Worm (Caenorhabditis elegans): ENCODE measurements around the gene F38B6.8.

F38B6.8 gene

DNA sequence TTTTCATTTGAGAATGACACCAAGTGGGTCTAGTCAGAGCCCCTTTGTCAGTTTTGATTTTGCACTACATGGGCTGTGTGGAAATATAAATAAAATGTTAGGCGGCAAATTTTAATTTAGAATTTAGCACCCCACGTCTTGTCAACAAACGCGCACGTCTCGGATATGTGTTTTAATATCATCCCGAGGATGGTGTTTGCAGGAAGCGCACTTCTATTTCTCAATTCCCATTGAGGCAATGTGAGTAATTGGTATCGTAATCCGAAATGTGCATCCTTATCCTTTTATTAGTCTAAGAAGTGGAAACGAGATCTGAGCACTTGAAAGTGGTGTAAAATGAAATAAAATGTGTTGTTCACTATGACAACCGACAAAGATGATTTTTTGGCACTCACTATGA is 5.2 kb upstream of the F38B6.8 start:
- TF ChIP-seq unc-62 (GFP tag; optimal IDR thresholded peaks at IDR 0.05) = no peak

DNA sequence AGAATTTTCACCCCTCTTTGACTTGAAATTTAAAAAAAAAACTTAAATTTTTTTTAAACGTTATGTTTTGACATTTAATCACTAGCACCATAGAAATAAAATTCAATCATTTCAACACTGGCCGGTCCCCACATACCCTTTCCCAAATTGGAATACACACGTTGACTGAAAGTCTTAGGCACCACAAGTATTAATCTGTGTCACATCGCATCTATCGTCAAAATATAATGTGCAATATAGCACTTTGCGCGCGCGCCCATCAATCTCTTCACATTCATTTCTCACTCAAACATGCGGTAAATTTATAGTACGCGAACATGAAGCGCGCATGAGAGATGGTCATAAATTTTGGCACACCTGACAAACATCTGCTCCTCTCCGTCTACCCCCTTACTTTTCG is 4.8 kb upstream of the F38B6.8 start:
- TF ChIP-seq unc-62 (GFP tag; optimal IDR thresholded peaks at IDR 0.05) = no peak

DNA sequence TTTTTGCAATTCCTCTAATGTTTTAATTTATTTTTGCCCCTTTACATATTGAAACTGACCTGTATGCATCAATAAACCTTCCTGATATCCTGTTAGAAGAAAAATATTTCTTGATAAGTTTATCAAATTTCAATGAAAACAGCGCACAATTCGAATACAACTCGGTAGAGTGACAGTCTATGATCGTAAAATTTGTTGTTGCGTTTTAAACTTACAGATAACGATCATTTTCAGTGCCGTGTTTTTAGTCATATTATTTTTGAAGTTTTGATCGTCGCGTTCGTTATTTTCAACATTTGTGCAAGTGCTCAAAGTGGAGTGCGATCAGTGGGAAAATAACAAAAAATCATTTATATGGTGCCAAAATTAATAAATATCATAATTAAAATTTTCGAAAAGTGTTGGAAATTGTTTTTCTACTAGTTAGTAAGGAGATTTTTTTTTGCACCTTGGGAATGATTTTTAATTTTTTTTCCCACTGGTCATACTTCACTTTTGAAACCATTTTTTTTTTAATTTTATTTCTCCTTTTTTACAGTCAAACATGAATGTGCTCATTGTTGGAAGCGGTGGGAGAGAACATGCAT is 8.2 kb downstream of the F38B6.8 start, which contains the start of gene F38B6.4:
Gene F38B6.4, plus strand, starts transcription at position 537 of the 587 bp plus-strand sequence.
- no peak for TF ChIP-seq unc-62 (GFP tag; optimal IDR thresholded peaks at IDR 0.05)

DNA sequence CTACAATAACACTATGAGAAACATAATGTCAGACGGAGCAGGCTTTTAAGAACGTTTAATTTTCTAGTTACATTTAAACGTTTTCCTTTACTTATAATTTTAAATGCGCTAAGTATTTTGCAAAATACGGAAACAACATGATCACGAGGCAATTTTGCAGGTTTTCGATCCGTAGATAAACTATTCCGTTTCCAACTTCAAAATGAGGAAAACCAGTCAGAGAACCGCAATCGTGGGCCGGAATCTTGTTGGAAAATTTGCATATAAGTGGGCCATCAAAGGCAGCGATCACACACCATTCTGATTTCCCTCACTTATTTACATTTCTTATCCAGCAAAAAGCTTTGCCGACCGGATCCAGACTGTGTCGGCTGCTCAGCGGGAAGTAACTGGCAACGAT is 10.1 kb downstream of the F38B6.8 start, which contains the start of gene col-172:
Gene col-172, plus strand, starts transcription at position 301 of the 400 bp plus-strand sequence.
- no peak for TF ChIP-seq unc-62 (GFP tag; optimal IDR thresholded peaks at IDR 0.05)

DNA sequence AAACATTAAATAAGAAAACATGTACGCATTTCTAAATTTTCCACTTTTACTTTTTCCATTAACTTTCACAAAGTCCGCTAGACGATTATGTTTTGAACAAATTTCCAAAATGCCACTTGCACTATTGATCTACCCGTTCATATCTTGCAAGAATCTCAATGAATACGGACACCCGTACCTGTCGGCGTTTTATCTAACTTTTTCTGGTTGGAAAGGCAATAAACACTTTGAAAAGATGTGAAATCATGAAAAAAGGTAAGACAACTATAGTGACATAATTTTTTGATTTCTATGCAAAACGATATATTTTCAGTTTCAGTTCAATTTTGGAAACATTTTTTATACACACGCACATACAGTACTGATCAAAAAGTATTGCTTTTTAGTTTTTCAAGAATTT is 10.9 kb downstream of the F38B6.8 start:
- TF ChIP-seq unc-62 (GFP tag; optimal IDR thresholded peaks at IDR 0.05) = no peak

DNA sequence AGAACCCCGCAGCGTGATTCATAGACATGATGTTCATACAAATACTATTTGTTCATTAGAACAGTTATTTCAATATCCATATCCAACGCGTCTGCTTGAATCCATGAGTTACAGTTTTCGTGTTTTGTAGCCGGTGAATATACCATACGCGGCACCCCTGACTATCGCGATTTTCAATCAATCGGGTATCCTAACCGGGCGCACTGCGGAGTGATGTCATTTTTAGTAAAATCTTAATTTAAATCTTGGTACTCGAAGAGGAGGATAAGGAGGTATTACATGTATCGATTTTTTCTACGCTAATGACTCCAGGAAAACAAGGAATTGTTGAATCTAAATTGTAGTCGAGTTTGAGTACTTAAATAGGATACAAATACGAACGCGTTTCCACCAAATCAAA is 13.2 kb downstream of the F38B6.8 start:
- TF ChIP-seq unc-62 (GFP tag; optimal IDR thresholded peaks at IDR 0.05) = no peak

DNA sequence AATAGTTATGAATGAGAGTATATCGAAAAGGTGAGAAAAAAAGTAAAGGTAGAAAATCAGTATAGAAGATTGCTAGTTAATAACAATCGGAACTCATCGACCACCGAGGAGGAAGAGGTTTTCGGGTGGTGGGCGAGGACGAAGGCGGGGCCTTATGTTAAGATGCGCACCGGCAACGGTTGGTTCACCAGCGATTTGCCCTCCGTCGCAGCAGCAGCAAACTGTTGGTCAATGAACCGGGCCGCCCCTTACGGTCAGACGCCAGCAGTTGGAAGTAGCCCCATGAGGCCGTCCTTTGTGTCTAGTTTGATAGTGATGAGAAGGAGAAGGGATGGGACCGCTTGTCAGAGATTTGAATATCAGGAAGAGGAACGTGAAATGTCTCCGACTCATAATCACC is 13.7 kb downstream of the F38B6.8 start, which contains the start of gene nhr-137:
Gene nhr-137, minus strand, starts transcription at position 101 of the 400 bp plus-strand sequence.
- no peak for TF ChIP-seq unc-62 (GFP tag; optimal IDR thresholded peaks at IDR 0.05)

DNA sequence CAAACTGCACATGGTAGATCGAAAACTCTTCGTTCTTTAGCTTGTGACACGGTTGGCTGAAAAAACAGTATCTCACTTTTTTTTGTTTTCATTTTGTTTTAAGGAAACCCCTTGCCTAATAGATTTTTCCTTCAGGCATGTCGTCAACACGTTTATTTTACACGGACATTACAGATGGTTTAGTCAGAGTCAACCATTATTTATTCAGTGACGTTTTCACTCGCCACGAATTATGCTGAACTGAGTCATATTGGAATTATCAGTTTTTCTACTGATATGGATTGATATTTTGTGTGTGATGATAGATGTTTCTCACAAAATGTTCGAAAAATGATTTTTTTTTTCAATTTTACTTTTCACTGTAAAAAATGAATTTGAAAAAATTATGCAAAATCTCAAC is 15.1 kb downstream of the F38B6.8 start:
- no peak for TF ChIP-seq unc-62 (GFP tag; optimal IDR thresholded peaks at IDR 0.05)

DNA sequence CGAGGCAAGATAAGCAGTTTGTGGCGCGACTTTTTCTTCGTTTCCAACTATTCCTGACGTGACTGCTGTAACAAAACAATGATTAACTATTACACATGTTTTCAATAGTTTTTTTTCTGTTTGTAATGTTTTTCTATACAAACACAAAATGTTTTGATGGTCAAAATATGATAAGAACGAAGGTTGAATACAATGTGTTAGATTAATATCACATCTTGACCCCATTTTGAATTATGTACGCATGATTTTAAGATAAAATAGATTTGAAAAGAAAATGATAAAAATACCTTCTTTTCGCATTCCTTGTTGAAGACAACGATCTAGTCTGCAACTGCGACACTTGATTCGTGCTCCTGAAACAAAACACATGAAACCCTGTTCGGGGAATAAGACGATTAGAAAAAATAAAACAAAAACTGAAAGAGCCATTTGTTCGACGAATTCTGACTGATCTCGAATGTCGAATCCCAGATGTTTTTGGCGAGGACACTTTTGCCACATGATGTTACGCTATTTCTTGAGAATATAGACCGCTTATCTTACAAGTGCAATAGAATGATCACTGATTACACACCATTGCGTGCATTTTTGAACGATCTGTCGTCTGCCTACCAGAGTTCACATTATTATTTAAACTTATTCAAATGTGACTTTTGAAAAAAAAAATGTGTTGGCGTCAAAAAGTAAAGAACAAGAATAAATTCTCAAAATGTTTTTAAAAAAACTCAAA is 17.3 kb downstream of the F38B6.8 start:
- TF ChIP-seq unc-62 (GFP tag; optimal IDR thresholded peaks at IDR 0.05) = no peak

DNA sequence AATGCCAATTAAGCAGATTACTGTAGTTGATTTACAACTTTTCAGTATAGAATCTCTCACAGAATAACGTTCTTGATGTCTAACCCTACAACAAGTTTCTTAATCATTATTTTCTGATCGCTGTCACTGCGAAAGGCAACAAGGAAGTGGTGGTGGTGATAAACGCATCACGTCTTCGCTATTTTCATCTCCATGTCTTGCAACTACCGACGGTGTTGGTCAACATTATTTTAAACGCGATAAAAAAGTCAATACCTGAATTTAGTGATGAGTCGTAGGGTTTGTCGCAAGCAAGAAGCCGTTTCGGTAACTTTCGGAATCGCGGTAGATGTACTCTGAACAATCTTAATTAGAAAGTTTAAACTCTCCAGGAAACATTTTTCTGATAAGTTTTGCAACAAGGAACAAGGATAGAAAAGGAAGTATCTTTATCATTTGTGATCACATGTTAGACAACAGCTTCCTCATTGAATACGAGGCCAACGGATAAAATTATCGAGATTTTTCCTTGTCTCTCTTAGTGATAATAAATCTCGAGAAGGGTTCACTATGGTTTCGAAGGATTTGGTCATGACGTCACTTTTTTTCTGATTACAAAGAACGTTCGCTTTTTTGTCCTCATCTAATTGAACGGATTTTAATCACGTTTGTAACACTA is 18.7 kb downstream of the F38B6.8 start:
- TF ChIP-seq unc-62 (GFP tag; optimal IDR thresholded peaks at IDR 0.05) = no peak

DNA sequence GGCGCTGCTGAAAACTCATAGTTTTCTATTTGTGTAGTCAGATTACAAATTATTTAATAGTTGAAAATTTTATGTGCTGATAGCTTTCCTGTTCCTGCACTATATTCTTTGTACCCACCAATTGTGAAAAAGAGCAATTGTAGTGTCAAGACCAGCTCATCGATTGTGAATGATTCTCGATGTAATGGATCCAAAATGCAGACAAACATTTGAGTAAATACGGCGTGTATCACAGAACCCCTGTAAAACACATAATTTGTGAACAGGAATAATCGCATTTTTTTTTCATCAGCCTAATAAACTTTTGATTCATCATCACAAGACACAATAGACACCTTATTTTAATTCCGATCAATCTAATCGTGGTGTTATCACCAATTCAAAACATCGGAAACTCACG is 20.3 kb downstream of the F38B6.8 start:
- TF ChIP-seq unc-62 (GFP tag; optimal IDR thresholded peaks at IDR 0.05) = no peak

DNA sequence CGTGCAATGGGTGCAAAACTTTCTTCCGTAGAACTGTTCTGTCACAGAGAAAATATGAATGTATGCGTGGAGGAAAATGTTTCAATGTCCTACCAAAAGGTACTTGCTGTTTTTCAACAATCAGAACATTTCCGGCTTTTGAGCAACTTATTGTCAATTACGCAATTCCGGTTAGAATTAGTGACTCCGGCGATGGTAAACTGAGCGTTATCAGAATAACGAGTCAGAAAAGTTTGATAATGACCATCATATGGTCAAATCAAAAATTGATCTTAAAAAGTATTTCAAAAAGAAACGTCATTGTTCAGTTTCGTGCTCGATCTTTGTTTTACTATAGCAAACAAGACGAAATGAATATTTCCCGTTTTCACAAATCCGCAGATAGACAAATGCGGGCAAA is 25.8 kb downstream of the F38B6.8 start:
- no peak for TF ChIP-seq unc-62 (GFP tag; optimal IDR thresholded peaks at IDR 0.05)

DNA sequence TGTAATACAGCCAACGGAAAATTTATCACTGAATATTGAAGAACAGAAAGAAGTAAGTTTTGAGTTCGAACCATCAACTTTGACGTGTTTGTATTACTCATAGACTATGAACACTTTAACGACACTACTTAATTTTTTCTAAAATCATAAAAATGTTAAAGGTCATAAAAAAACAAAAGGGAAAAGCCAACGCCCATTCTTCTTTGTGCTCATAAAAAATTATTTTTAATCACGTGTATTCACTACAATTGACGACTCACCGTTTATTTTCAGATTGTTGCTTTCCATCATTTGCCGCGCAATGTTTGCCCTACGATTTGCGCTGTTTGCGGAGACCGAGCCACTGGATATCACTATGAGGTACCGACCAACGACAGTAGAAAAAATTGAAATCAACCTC is 26.3 kb downstream of the F38B6.8 start:
- no peak for TF ChIP-seq unc-62 (GFP tag; optimal IDR thresholded peaks at IDR 0.05)

DNA sequence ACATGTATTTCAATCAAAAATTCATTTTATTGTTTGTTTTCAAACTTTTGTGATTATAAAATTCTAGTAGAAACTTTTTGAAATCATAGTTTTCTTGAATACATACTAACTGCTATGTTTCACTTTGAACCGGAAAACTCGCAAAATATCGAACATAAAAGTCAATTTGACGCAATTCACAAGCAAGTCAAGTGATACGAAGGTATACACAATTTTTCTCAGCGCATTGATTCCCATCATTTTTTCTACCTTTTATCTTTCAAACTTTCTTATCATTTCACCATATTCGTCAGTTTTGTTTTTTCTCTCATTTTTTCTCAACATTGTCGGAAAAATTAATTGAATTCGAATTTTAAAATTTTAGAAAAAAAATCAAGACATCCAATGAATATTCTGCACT is 27.4 kb downstream of the F38B6.8 start, which contains the start of gene nhr-173:
Gene nhr-173, plus strand, starts transcription at position 366 of the 400 bp plus-strand sequence.
- TF ChIP-seq unc-62 (GFP tag; optimal IDR thresholded peaks at IDR 0.05) = no peak

DNA sequence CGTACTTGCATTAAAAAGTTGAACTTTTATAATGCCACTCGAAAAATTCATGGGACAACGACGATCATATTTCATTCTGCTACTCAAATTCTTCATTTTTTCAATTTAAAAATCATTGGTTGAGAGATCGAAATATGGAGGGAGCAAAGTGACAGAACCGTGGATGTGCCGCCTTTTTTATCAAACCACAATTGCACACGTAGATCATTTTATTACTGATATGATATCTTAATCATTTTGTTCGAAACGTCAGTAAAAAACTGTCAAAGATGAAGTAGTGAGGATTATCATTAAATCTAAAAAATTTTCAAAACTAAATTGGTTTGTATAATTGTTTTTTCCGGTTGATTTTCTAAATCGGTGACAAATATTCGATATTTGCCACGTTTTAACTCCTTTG is 28.4 kb downstream of the F38B6.8 start:
- TF ChIP-seq unc-62 (GFP tag; optimal IDR thresholded peaks at IDR 0.05) = no peak

DNA sequence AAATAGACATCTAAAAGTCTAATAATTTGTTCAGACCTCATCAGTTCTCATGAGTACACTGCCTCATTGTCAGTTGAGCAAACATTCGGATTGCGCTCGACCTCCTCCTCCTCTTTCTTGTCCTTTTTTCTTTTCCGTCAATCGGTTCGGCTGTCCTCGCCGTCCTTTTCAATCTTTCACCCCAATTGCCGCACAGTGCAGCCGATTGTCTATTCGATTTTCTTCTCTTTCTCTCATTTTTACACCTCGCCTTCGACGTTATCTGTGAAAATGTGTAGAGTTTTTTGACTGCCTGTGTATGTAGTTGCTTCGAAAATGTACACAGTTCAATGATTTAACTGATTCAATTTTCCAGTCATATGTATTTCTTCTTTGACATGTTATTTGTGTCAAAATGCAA is 29.4 kb downstream of the F38B6.8 start:
- TF ChIP-seq unc-62 (GFP tag; optimal IDR thresholded peaks at IDR 0.05) = no peak

DNA sequence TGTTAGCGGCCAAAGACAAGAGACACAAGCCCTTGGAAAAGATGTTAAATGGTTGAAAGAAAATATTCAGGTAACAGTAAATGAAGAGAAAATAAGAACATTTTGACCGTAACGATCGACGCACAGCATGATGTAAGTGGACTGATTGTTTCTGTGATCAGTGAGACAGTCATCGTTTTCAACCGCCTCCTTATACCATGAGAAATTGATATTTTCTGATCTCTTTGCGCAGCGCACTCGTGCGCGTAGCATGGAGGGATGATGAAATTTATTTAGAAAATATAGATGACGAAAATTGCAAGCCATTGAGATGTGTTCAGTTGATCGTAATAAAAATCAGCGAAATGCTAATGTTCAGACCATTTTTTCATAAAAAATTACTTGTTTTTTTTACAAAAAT is 33.0 kb downstream of the F38B6.8 start:
- TF ChIP-seq unc-62 (GFP tag; optimal IDR thresholded peaks at IDR 0.05) = no peak

All from whole organism, dauer.